Worm (Caenorhabditis elegans) whole organism, L4 larva: ENCODE results near the gene nhr-88.

ENCODE experiments used
- D1046.2 ChIP-seq: fragments of 200-800 bp; sonication (Bioruptor generic); IDR thresholded peaks from 2 replicates; pipeline ENCODE4 v1.3.6; 2022; ENCODE audit warnings: missing genetic modification characterization, missing compliant biosample characterization
- F10B5.3 ChIP-seq: sonication (generic microtip); optimal IDR thresholded peaks from 2 replicates; lab custom pipeline; 2016; ENCODE audit warnings: mild to moderate bottlenecking, missing genetic modification characterization, missing compliant biosample characterization
- F26F4.8 ChIP-seq: fragments of 200-800 bp; sonication (Bioruptor generic); conservative IDR thresholded peaks from 2 replicates; pipeline ENCODE4 v1.3.6; 2022; ENCODE audit warnings: missing genetic modification characterization, missing compliant biosample characterization
- F37D6.2 ChIP-seq: sonication (generic microtip); optimal IDR thresholded peaks from 2 replicates; lab custom pipeline; 2016; ENCODE audit warnings: mild to moderate bottlenecking, missing genetic modification characterization, missing compliant biosample characterization
- F44E2.7 ChIP-seq: fragments of 200-800 bp; sonication (Bioruptor generic); IDR thresholded peaks from 2 replicates; pipeline ENCODE4 v2.1.2; 2022; ENCODE audit warnings: missing genetic modification characterization, missing compliant biosample characterization
- R02D3.7 ChIP-seq: fragments of 150-350 bp; sonication (generic microtip); optimal IDR thresholded peaks from 3 replicates; lab custom pipeline; 2014; ENCODE audit warnings: missing biosample characterization, missing genetic modification characterization
- T20F7.1 ChIP-seq: fragments of 200-800 bp; sonication (Bioruptor generic); optimal IDR thresholded peaks from 2 replicates; lab custom pipeline; 2018; ENCODE audit warnings: mild to moderate bottlenecking, missing genetic modification characterization, missing compliant biosample characterization
- T26A8.4 ChIP-seq: fragments of 200-800 bp; sonication (Bioruptor generic); IDR thresholded peaks from 2 replicates; pipeline ENCODE4 v1.3.6; 2022; ENCODE audit warnings: missing genetic modification characterization, missing compliant biosample characterization
- aly-2 ChIP-seq: sonication (generic microtip); optimal IDR thresholded peaks from 2 replicates; lab custom pipeline; 2018; ENCODE audit warnings: missing biosample characterization, missing genetic modification characterization
- ama-1 ChIP-seq: fragments of 150-350 bp; optimal IDR thresholded peaks from 2 replicates; lab custom pipeline; 2014; ENCODE audit warnings: inconsistent platforms, mixed read lengths
- attf-4 ChIP-seq: sonication (generic microtip); optimal IDR thresholded peaks from 3 replicates; lab custom pipeline; 2017; ENCODE audit warnings: missing biosample characterization, missing genetic modification characterization
- ceh-20 ChIP-seq: fragments of 200-800 bp; sonication (Bioruptor generic); IDR thresholded peaks from 2 replicates; pipeline ENCODE4 v1.3.6; 2022; ENCODE audit warnings: missing genetic modification reagents, missing genetic modification characterization, missing compliant biosample characterization
- ceh-32 ChIP-seq: sonication (generic microtip); optimal IDR thresholded peaks from 2 replicates; lab custom pipeline; 2016; ENCODE audit warnings: mild to moderate bottlenecking, missing genetic modification characterization, missing compliant biosample characterization; ENCODE audit not compliant: poor library complexity
- ceh-44 ChIP-seq: fragments of 200-800 bp; sonication (Bioruptor generic); IDR thresholded peaks from 2 replicates; pipeline ENCODE4 v1.3.6; 2022; ENCODE audit warnings: missing genetic modification reagents, missing genetic modification characterization, missing compliant biosample characterization
- ceh-82 ChIP-seq: sonication (generic microtip); optimal IDR thresholded peaks from 2 replicates; lab custom pipeline; 2017; ENCODE audit warnings: missing biosample characterization, missing genetic modification characterization
- ctbp-1 ChIP-seq: fragments of 200-800 bp; sonication (Bioruptor generic); IDR thresholded peaks from 2 replicates; pipeline ENCODE4 v1.3.6; 2022; ENCODE audit warnings: missing genetic modification reagents, missing genetic modification characterization, missing compliant biosample characterization
- daf-16 ChIP-seq, 3 experiments: sonication (generic microtip); optimal IDR thresholded peaks; 2 replicates each; lab custom pipeline; 2016 to 2017; ENCODE audit warnings: missing genetic modification characterization in 3 of 3, missing genetic modification reagents in 3 of 3, mild to moderate bottlenecking in 2 of 3, missing compliant biosample characterization in 2 of 3, missing biosample characterization in 1 of 3, moderate library complexity in 1 of 3
- daf-19 ChIP-seq: fragments of 200-800 bp; sonication (Bioruptor generic); conservative IDR thresholded peaks from 2 replicates; pipeline ENCODE4 v1.3.6; 2022; ENCODE audit warnings: missing genetic modification characterization, missing compliant biosample characterization
- daf-8 ChIP-seq: fragments of 200-800 bp; sonication (Bioruptor generic); IDR thresholded peaks from 2 replicates; pipeline ENCODE4 v1.3.6; 2022; ENCODE audit warnings: missing genetic modification characterization, missing compliant biosample characterization
- dmd-6 ChIP-seq: fragments of 200-800 bp; sonication (Bioruptor generic); IDR thresholded peaks from 2 replicates; pipeline ENCODE4 v1.3.6; 2022; ENCODE audit warnings: missing genetic modification reagents, missing genetic modification characterization, missing compliant biosample characterization
- dve-1 ChIP-seq: sonication (generic microtip); optimal IDR thresholded peaks from 2 replicates; lab custom pipeline; 2017; ENCODE audit warnings: antibody characterized with exemption, mild to moderate bottlenecking, missing genetic modification characterization, missing compliant biosample characterization; ENCODE audit not compliant: insufficient read depth
- egl-43 ChIP-seq: fragments of 200-800 bp; sonication (Bioruptor generic); IDR thresholded peaks from 2 replicates; pipeline ENCODE4 v1.3.6; 2022; ENCODE audit warnings: missing genetic modification reagents, missing genetic modification characterization, missing compliant biosample characterization
- fkh-10 ChIP-seq: fragments of 150-350 bp; optimal IDR thresholded peaks from 2 replicates; lab custom pipeline; 2014; ENCODE audit warnings: missing biosample characterization, missing genetic modification reagents, missing genetic modification characterization
- fos-1 ChIP-seq: fragments of 150-350 bp; optimal IDR thresholded peaks from 2 replicates; lab custom pipeline; 2014; ENCODE audit warnings: missing biosample characterization, missing genetic modification characterization
- hlh-11 ChIP-seq: fragments of 200-800 bp; sonication (Bioruptor generic); optimal IDR thresholded peaks from 2 replicates; lab custom pipeline; 2018; ENCODE audit warnings: mild to moderate bottlenecking, missing genetic modification characterization, missing compliant biosample characterization
- hlh-30 ChIP-seq: sonication (generic microtip); optimal IDR thresholded peaks from 2 replicates; lab custom pipeline; 2017; ENCODE audit warnings: antibody characterized with exemption, mild to moderate bottlenecking, missing genetic modification characterization, missing compliant biosample characterization; ENCODE audit not compliant: insufficient read depth
- hmg-1.1 ChIP-seq: fragments of 200-800 bp; sonication (Bioruptor generic); IDR thresholded peaks from 2 replicates; pipeline ENCODE4 v1.3.6; 2022; ENCODE audit warnings: missing genetic modification reagents, missing genetic modification characterization, missing compliant biosample characterization
- lin-1 ChIP-seq: fragments of 200-800 bp; sonication (Bioruptor generic); IDR thresholded peaks from 2 replicates; pipeline ENCODE4 v1.3.6; 2022; ENCODE audit warnings: missing genetic modification reagents, missing genetic modification characterization, missing compliant biosample characterization
- lin-39 ChIP-seq: fragments of 150-350 bp; optimal IDR thresholded peaks from 2 replicates; lab custom pipeline; 2014; ENCODE audit warnings: missing biosample characterization, missing genetic modification reagents, missing genetic modification characterization
- madf-5 ChIP-seq, 2 experiments: fragments of 200-800 bp; sonication (Bioruptor generic); IDR thresholded peaks; 2 replicates each; pipeline ENCODE4 v1.3.6; 2022; ENCODE audit warnings: missing compliant biosample characterization in 2 of 2, missing genetic modification characterization in 2 of 2
- mdl-1 ChIP-seq, 2 experiments: fragments of 150-350 bp in 1 of 2; sonication (generic microtip) in 1 of 2; optimal IDR thresholded peaks; 2 replicates each; lab custom pipeline; 2014 to 2017; ENCODE audit warnings: missing biosample characterization in 2 of 2, missing genetic modification characterization in 2 of 2
- mxl-2 ChIP-seq: fragments of 200-800 bp; sonication (Bioruptor generic); conservative IDR thresholded peaks from 2 replicates; pipeline ENCODE4 v1.3.6; 2022; ENCODE audit warnings: missing genetic modification reagents, missing genetic modification characterization, missing compliant biosample characterization
- nhr-11 ChIP-seq: fragments of 150-350 bp; optimal IDR thresholded peaks from 2 replicates; lab custom pipeline; 2014; ENCODE audit warnings: missing biosample characterization, missing genetic modification characterization
- nhr-111 ChIP-seq: fragments of 200-800 bp; sonication (Bioruptor generic); optimal IDR thresholded peaks from 2 replicates; lab custom pipeline; 2018; ENCODE audit warnings: mild to moderate bottlenecking, missing genetic modification characterization, missing compliant biosample characterization
- nhr-28 ChIP-seq: fragments of 150-350 bp; optimal IDR thresholded peaks from 2 replicates; lab custom pipeline; 2014; ENCODE audit warnings: missing biosample characterization, missing genetic modification characterization
- nhr-42 ChIP-seq: fragments of 200-800 bp; sonication (Bioruptor generic); IDR thresholded peaks from 2 replicates; pipeline ENCODE4 v1.3.6; 2022; ENCODE audit warnings: missing genetic modification characterization, missing compliant biosample characterization
- nhr-6 ChIP-seq: fragments of 150-350 bp; optimal IDR thresholded peaks from 2 replicates; lab custom pipeline; 2014; ENCODE audit warnings: missing biosample characterization, missing genetic modification characterization
- saeg-2 ChIP-seq: fragments of 200-800 bp; sonication (Bioruptor generic); IDR thresholded peaks from 2 replicates; pipeline ENCODE4 v1.3.6; 2022; ENCODE audit warnings: missing genetic modification reagents, missing genetic modification characterization, missing compliant biosample characterization
- sdz-12 ChIP-seq: fragments of 200-800 bp; sonication (Bioruptor generic); optimal IDR thresholded peaks from 2 replicates; lab custom pipeline; 2018; ENCODE audit warnings: mild to moderate bottlenecking, missing genetic modification characterization, missing compliant biosample characterization
- set-16 ChIP-seq: fragments of 200-800 bp; sonication (Bioruptor generic); IDR thresholded peaks from 2 replicates; pipeline ENCODE4 v1.3.6; 2022; ENCODE audit warnings: missing genetic modification reagents, missing genetic modification characterization, missing compliant biosample characterization
- snpc-4 ChIP-seq: fragments of 150-350 bp; optimal IDR thresholded peaks from 2 replicates; lab custom pipeline; 2014; ENCODE audit warnings: missing biosample characterization, missing genetic modification characterization
- spr-3 ChIP-seq: fragments of 200-800 bp; sonication (Bioruptor generic); optimal IDR thresholded peaks from 2 replicates; lab custom pipeline; 2018; ENCODE audit warnings: mild to moderate bottlenecking, missing genetic modification characterization, missing compliant biosample characterization
- tra-1 ChIP-seq: fragments of 200-800 bp; sonication (Bioruptor generic); IDR thresholded peaks from 2 replicates; pipeline ENCODE4 v1.3.6; 2022; ENCODE audit warnings: missing genetic modification reagents, missing genetic modification characterization, missing compliant biosample characterization
- unc-39 ChIP-seq: sonication (generic microtip); optimal IDR thresholded peaks from 2 replicates; lab custom pipeline; 2017; ENCODE audit warnings: missing biosample characterization, missing genetic modification characterization
- unc-62 ChIP-seq, 3 experiments: fragments of 150-350 bp in 1 of 3; sonication (generic microtip); optimal IDR thresholded peaks in 2 of 3; peaks in 1 of 3; 1 replicate in 1 of 3; 2 replicates in 2 of 3; lab custom pipeline; 2014 to 2017; ENCODE audit warnings: missing biosample characterization in 3 of 3, missing genetic modification characterization in 3 of 3, missing genetic modification reagents in 3 of 3, missing genotype in 1 of 3
- zag-1 ChIP-seq: fragments of 150-350 bp; optimal IDR thresholded peaks from 2 replicates; lab custom pipeline; 2014; ENCODE audit warnings: missing biosample characterization, missing genetic modification characterization
- zfp-3 ChIP-seq: fragments of 200-800 bp; sonication (Bioruptor generic); conservative IDR thresholded peaks from 2 replicates; pipeline ENCODE4 v1.3.6; 2022; ENCODE audit warnings: missing genetic modification reagents, missing genetic modification characterization, missing compliant biosample characterization
- zip-11 ChIP-seq: fragments of 200-800 bp; sonication (Bioruptor generic); IDR thresholded peaks from 2 replicates; pipeline ENCODE4 v1.3.6; 2022; ENCODE audit warnings: missing genetic modification characterization, missing compliant biosample characterization
- zip-2 ChIP-seq: fragments of 150-350 bp; optimal IDR thresholded peaks from 2 replicates; lab custom pipeline; 2014; ENCODE audit warnings: missing biosample characterization, missing genetic modification characterization
- ztf-11 ChIP-seq: fragments of 150-350 bp; optimal IDR thresholded peaks from 2 replicates; lab custom pipeline; 2014; ENCODE audit warnings: missing biosample characterization, missing genetic modification characterization
- ztf-7 ChIP-seq: fragments of 150-350 bp; optimal IDR thresholded peaks from 2 replicates; lab custom pipeline; 2014; ENCODE audit warnings: missing biosample characterization, missing genetic modification characterization

nhr-88 gene

DNA sequence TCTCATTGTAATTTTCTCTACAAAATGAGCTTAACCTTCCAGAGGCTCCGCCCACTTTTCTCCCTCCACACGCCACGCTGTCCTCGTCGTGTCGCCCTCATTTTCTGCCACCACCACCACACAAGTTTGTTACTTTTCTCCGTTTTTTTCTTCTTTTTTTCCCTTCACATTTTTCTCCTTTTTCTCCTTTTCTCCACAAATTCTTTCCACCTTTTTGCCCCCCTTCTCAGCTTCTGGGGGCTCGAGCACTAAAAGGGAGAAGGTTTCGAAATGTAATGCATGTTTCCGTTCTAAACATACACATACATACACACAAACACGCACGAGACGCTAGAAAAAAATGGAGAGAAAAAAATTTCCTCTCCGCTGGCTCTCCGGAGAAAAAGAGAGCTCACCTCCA lies at the start of gene nhr-88:
Gene nhr-88, plus strand, starts transcription at position 43 of the 400 bp plus-strand sequence.
- TF ChIP-seq hmg-1.1 (GFP tag; lab: Robert Waterston, UW) (peak; percentile 58), hlh-30 (tag; lab: Kevin White, UChicago) (peak; percentile 56), ztf-7 (tag; lab: Kevin White, UChicago) (no peak), dmd-6 (GFP tag; lab: Robert Waterston, UW) (peak; percentile 14; the same call in 1 of the 2 replicates), F10B5.3 (no peak), ceh-44 (GFP tag; lab: Robert Waterston, UW) (no peak), sdz-12 (peak; percentile 47), zag-1 (tag; lab: Kevin White, UChicago) (no peak), T20F7.1 (GFP tag; lab: Kevin White, UChicago) (no peak), lin-39 (tag; lab: Kevin White, UChicago) (no peak), nhr-11 (tag; lab: Kevin White, UChicago) (no peak), fos-1 (tag; lab: Kevin White, UChicago) (no peak), nhr-42 (0 out of 2 replicates have a peak, but pooled peaks have one; percentile 9), mdl-1 (tag; optimal IDR thresholded peaks at IDR 0.05; lab: Kevin White, UChicago) (peak in 1 of 2 experiments; percentile 4), zip-2 (no peak), F44E2.7 (GFP tag; lab: Robert Waterston, UW) (no peak), zfp-3 (GFP tag; lab: Robert Waterston, UW) (no peak), ama-1 (peak; percentile 62), daf-19 (GFP tag; lab: Robert Waterston, UW) (no peak), ceh-82 (tag; lab: Kevin White, UChicago) (no peak), fkh-10 (GFP tag; lab: Kevin White, UChicago) (peak; percentile 69), ctbp-1 (GFP tag; lab: Robert Waterston, UW) (0 out of 2 replicates have a peak, but pooled peaks have one; percentile 45), spr-3 (GFP tag; lab: Kevin White, UChicago) (peak; percentile 8), F26F4.8 (GFP tag; lab: Robert Waterston, UW) (no peak), nhr-111 (GFP tag; lab: Kevin White, UChicago) (no peak), D1046.2 (GFP tag; lab: Robert Waterston, UW) (no peak), tra-1 (GFP tag; lab: Robert Waterston, UW) (no peak), snpc-4 (tag; lab: Kevin White, UChicago) (no peak), R02D3.7 (tag; lab: Kevin White, UChicago) (no peak), unc-39 (tag; lab: Kevin White, UChicago) (no peak), T26A8.4 (GFP tag; lab: Robert Waterston, UW) (peak; percentile 43; the same call in 1 of the 2 replicates), zip-11 (GFP tag; lab: Robert Waterston, UW) (no peak), dve-1 (tag; lab: Kevin White, UChicago) (peak; percentile 33), daf-8 (no peak), F37D6.2 (tag; lab: Kevin White, UChicago) (no peak), daf-16 (GFP tag; optimal IDR thresholded peaks at IDR 0.05; lab: Kevin White, UChicago) (no peak), daf-16 (tag; optimal IDR thresholded peaks at IDR 0.05; lab: Kevin White, UChicago) (no peak), nhr-28 (no peak), mxl-2 (GFP tag; lab: Robert Waterston, UW) (no peak), ceh-20 (GFP tag; lab: Robert Waterston, UW) (peak; percentile 26; the same call in 1 of the 2 replicates), aly-2 (tag; lab: Kevin White, UChicago) (no peak), madf-5 (GFP tag; IDR thresholded peaks at IDR 0.05; lab: Robert Waterston, UW) (no peak), ceh-32 (no peak), ztf-11 (no peak), unc-62 (GFP tag; optimal IDR thresholded peaks at IDR 0.05 in 1 of 2; lab: Kevin White, UChicago) (peak in 1 of 2 experiments; percentile 43), unc-62 (tag; optimal IDR thresholded peaks at IDR 0.05; lab: Kevin White, UChicago) (no peak), egl-43 (GFP tag; lab: Robert Waterston, UW) (0 out of 2 replicates have a peak, but pooled peaks have one; percentile 70), hlh-11 (tag; lab: Kevin White, UChicago) (no peak), nhr-6 (tag; lab: Kevin White, UChicago) (no peak), attf-4 (no peak), saeg-2 (no peak), lin-1 (no peak), set-16 (GFP tag; lab: Robert Waterston, UW) (peak; percentile 13; the same call in 1 of the 2 replicates)
